Fruit fly (Drosophila melanogaster) whole organism, embryonic: ENCODE measurements around the gene Arpc1.
A peak's percentile ranks its signal among the peaks of the same experiment; 100 is the strongest.

Experiments used
- CG10209 ChIP-seq: fragments of 200-800 bp; sonication (Bioruptor generic); optimal IDR thresholded peaks from 3 replicates; lab custom pipeline; 2017; ENCODE audit warnings: missing biosample characterization, mild to moderate bottlenecking, missing genetic modification characterization, missing genetic modification reagents
- CG10267 ChIP-seq: fragments of 200-800 bp; sonication (Bioruptor generic); optimal IDR thresholded peaks from 2 replicates; lab custom pipeline; 2018; ENCODE audit warnings: missing biosample characterization, mild to moderate bottlenecking, missing genetic modification characterization, moderate library complexity
- CG10274 ChIP-seq: fragments of 200-800 bp; sonication (Bioruptor generic); optimal IDR thresholded peaks from 3 replicates; lab custom pipeline; 2017; ENCODE audit warnings: missing biosample characterization, mild to moderate bottlenecking, missing genetic modification characterization
- CG10959 ChIP-seq: fragments of 200-800 bp; sonication (Bioruptor generic); IDR thresholded peaks from 2 replicates; pipeline ENCODE4 v1.3.6; 2022; ENCODE audit warnings: missing biosample characterization, missing genetic modification characterization
- CG12659 ChIP-seq: fragments of 200-800 bp; sonication (Bioruptor generic); optimal IDR thresholded peaks from 3 replicates; lab custom pipeline; 2017; ENCODE audit warnings: mild to moderate bottlenecking, missing biosample characterization, missing genetic modification reagents, missing genetic modification characterization
- CG12769 ChIP-seq: fragments of 200-800 bp; sonication (Bioruptor generic); optimal IDR thresholded peaks from 2 replicates; lab custom pipeline; 2019; ENCODE audit warnings: missing biosample characterization, mild to moderate bottlenecking, missing genetic modification characterization, moderate library complexity
- CG13624 ChIP-seq: fragments of 200-800 bp; sonication (Bioruptor generic); optimal IDR thresholded peaks from 2 replicates; lab custom pipeline; 2016; ENCODE audit warnings: missing biosample characterization, missing genetic modification characterization
- CG15011 ChIP-seq: fragments of 200-800 bp; sonication (Bioruptor generic); optimal IDR thresholded peaks from 3 replicates; lab custom pipeline; 2018; ENCODE audit warnings: missing biosample characterization, mild to moderate bottlenecking, missing genetic modification characterization
- CG15601 ChIP-seq: fragments of 200-800 bp; sonication (Bioruptor generic); optimal IDR thresholded peaks from 3 replicates; lab custom pipeline; 2019; ENCODE audit warnings: missing biosample characterization, mild to moderate bottlenecking, missing genetic modification characterization, moderate library complexity
- CG1602 ChIP-seq: fragments of 200-800 bp; sonication (Bioruptor generic); optimal IDR thresholded peaks from 3 replicates; lab custom pipeline; 2016; ENCODE audit warnings: missing biosample characterization, missing genetic modification characterization
- CG17829 ChIP-seq: fragments of 200-800 bp; optimal IDR thresholded peaks from 2 replicates; lab custom pipeline; 2019; ENCODE audit warnings: missing biosample characterization, mild to moderate bottlenecking, missing genetic modification characterization, moderate library complexity
- CG17912 ChIP-seq: fragments of 200-800 bp; sonication (Bioruptor generic); optimal IDR thresholded peaks from 2 replicates; lab custom pipeline; 2018; ENCODE audit warnings: missing biosample characterization, mild to moderate bottlenecking, missing genetic modification characterization
- CG2199 ChIP-seq: fragments of 200-800 bp; sonication (Bioruptor generic); IDR thresholded peaks from 3 replicates; pipeline ENCODE4 v1.3.6; 2022; ENCODE audit warnings: missing biosample characterization, missing genetic modification characterization
- CG6654 ChIP-seq: fragments of 200-800 bp; sonication (Bioruptor generic); optimal IDR thresholded peaks from 2 replicates; lab custom pipeline; 2017; ENCODE audit warnings: missing biosample characterization, mild to moderate bottlenecking, missing genetic modification characterization
- CG7928 ChIP-seq: fragments of 200-800 bp; sonication (Bioruptor generic); optimal IDR thresholded peaks from 2 replicates; lab custom pipeline; 2017; ENCODE audit warnings: missing biosample characterization, mild to moderate bottlenecking, missing genetic modification characterization
- CG8944 ChIP-seq: fragments of 200-800 bp; sonication (Bioruptor generic); optimal IDR thresholded peaks from 3 replicates; lab custom pipeline; 2016; ENCODE audit warnings: missing biosample characterization, missing genetic modification characterization
- CTCF ChIP-seq: fragments of 200-800 bp; sonication (Bioruptor generic); optimal IDR thresholded peaks from 2 replicates; lab custom pipeline; 2017; ENCODE audit warnings: missing biosample characterization, mild to moderate bottlenecking, missing genetic modification characterization, moderate library complexity
- D ChIP-seq, 2 experiments: fragments of 200-800 bp in 1 of 2; fragments of >200 bp in 1 of 2; sonication (Bioruptor generic) in 1 of 2; optimal IDR thresholded peaks; 2 replicates in 1 of 2; 3 replicates in 1 of 2; lab custom pipeline; 2017; ENCODE audit warnings: mild to moderate bottlenecking in 1 of 2, missing biosample characterization in 1 of 2, missing genetic modification characterization in 1 of 2, missing genetic modification reagents in 1 of 2
- Ets97D ChIP-seq: fragments of 200-800 bp; sonication (Bioruptor generic); optimal IDR thresholded peaks from 3 replicates; lab custom pipeline; 2016; ENCODE audit warnings: missing biosample characterization, missing genetic modification characterization
- Fer2 ChIP-seq: fragments of 200-800 bp; sonication (Bioruptor generic); optimal IDR thresholded peaks from 2 replicates; lab custom pipeline; 2018; ENCODE audit warnings: missing biosample characterization, mild to moderate bottlenecking, missing genetic modification characterization, moderate library complexity
- GATAe ChIP-seq: fragments of 200-800 bp; sonication (Bioruptor generic); conservative IDR thresholded peaks from 2 replicates; pipeline ENCODE4 v1.3.6; 2022; ENCODE audit warnings: missing biosample characterization, missing genetic modification characterization
- Gug ChIP-seq: fragments of 200-800 bp; sonication (Bioruptor generic); IDR thresholded peaks from 4 replicates; pipeline ENCODE4 v1.3.6; 2022; ENCODE audit warnings: missing biosample characterization, missing genetic modification characterization
- Hr51 ChIP-seq, 2 experiments: fragments of 200-800 bp; sonication (Bioruptor generic); optimal IDR thresholded peaks; 2 replicates in 1 of 2; 3 replicates in 1 of 2; lab custom pipeline; 2016 to 2018; ENCODE audit warnings: missing biosample characterization in 2 of 2, missing genetic modification characterization in 2 of 2, mild to moderate bottlenecking in 1 of 2, moderate library complexity in 1 of 2
- Max ChIP-seq: fragments of 200-800 bp; sonication (Bioruptor generic); optimal IDR thresholded peaks from 2 replicates; lab custom pipeline; 2016; ENCODE audit warnings: missing biosample characterization, mild to moderate bottlenecking, missing genetic modification characterization
- Oaz ChIP-seq: fragments of 200-800 bp; sonication (Bioruptor generic); IDR thresholded peaks from 2 replicates; pipeline ENCODE4 v1.3.6; 2022; ENCODE audit warnings: missing biosample characterization, missing genetic modification characterization
- Pdp1 ChIP-seq, 2 experiments: fragments of 200-800 bp; sonication (Bioruptor generic); optimal IDR thresholded peaks; 3 replicates each; lab custom pipeline; 2016; ENCODE audit warnings: missing biosample characterization in 2 of 2, missing genetic modification characterization in 2 of 2, mild to moderate bottlenecking in 1 of 2, moderate library complexity in 1 of 2
- Ravus ChIP-seq: fragments of 200-800 bp; sonication (Bioruptor generic); IDR thresholded peaks from 2 replicates; pipeline ENCODE4 v1.3.6; 2022; ENCODE audit warnings: missing biosample characterization, missing genetic modification characterization
- Scr ChIP-seq: fragments of 200-800 bp; sonication (Bioruptor generic); IDR thresholded peaks from 2 replicates; pipeline ENCODE4 v1.3.6; 2022; ENCODE audit warnings: missing biosample characterization, missing genetic modification characterization; ENCODE audit not compliant: partially characterized antibody
- Side ChIP-seq: fragments of 200-800 bp; sonication (Bioruptor generic); optimal IDR thresholded peaks from 2 replicates; lab custom pipeline; 2016; ENCODE audit warnings: missing biosample characterization, missing genetic modification characterization
- ab ChIP-seq: fragments of 200-800 bp; sonication (Bioruptor generic); optimal IDR thresholded peaks from 2 replicates; lab custom pipeline; 2016; ENCODE audit warnings: missing biosample characterization, missing genetic modification characterization
- aop ChIP-seq: fragments of 200-800 bp; sonication (Bioruptor generic); IDR thresholded peaks from 2 replicates; pipeline ENCODE4 v1.3.6; 2022; ENCODE audit warnings: missing biosample characterization, missing genetic modification characterization
- br ChIP-seq: fragments of >200 bp; optimal IDR thresholded peaks from 2 replicates; lab custom pipeline; 2017
- chm ChIP-seq: fragments of 200-800 bp; sonication (Bioruptor generic); IDR thresholded peaks from 2 replicates; pipeline ENCODE4 v1.3.6; 2022; ENCODE audit warnings: missing biosample characterization, missing genetic modification characterization
- crc ChIP-seq: fragments of 200-800 bp; sonication (Bioruptor generic); optimal IDR thresholded peaks from 2 replicates; lab custom pipeline; 2016; ENCODE audit warnings: missing biosample characterization, missing genetic modification characterization
- cwo ChIP-seq: fragments of 200-800 bp; sonication (Bioruptor generic); optimal IDR thresholded peaks from 3 replicates; lab custom pipeline; 2017; ENCODE audit warnings: missing biosample characterization, missing genetic modification characterization, mild to moderate bottlenecking, moderate library complexity, missing genetic modification reagents
- fd3F ChIP-seq: fragments of 200-800 bp; sonication (Bioruptor generic); optimal IDR thresholded peaks from 2 replicates; lab custom pipeline; 2018; ENCODE audit warnings: missing biosample characterization, mild to moderate bottlenecking, missing genetic modification characterization, moderate library complexity
- ftz-f1 ChIP-seq: fragments of 200-800 bp; sonication (Bioruptor generic); optimal IDR thresholded peaks from 2 replicates; lab custom pipeline; 2016; ENCODE audit warnings: missing biosample characterization, missing genetic modification characterization
- kah ChIP-seq: fragments of 200-800 bp; sonication (Bioruptor generic); optimal IDR thresholded peaks from 2 replicates; lab custom pipeline; 2018; ENCODE audit warnings: missing biosample characterization, mild to moderate bottlenecking, missing genetic modification characterization
- kni ChIP-seq: fragments of 200-800 bp; sonication (Bioruptor generic); optimal IDR thresholded peaks from 3 replicates; lab custom pipeline; 2017; ENCODE audit warnings: mild to moderate bottlenecking, missing biosample characterization, missing genetic modification reagents, missing genetic modification characterization
- mam ChIP-seq: fragments of 200-800 bp; sonication (Bioruptor generic); optimal IDR thresholded peaks from 3 replicates; lab custom pipeline; 2016; ENCODE audit warnings: missing biosample characterization, missing genetic modification characterization
- mirr ChIP-seq: fragments of 200-800 bp; sonication (Bioruptor generic); optimal IDR thresholded peaks from 3 replicates; lab custom pipeline; 2018; ENCODE audit warnings: missing biosample characterization, mild to moderate bottlenecking, missing genetic modification characterization
- psq ChIP-seq: fragments of 200-800 bp; sonication (Bioruptor generic); optimal IDR thresholded peaks from 2 replicates; lab custom pipeline; 2017; ENCODE audit warnings: missing biosample characterization, missing genetic modification characterization
- salm ChIP-seq: fragments of 200-800 bp; sonication (Bioruptor generic); optimal IDR thresholded peaks from 2 replicates; lab custom pipeline; 2018; ENCODE audit warnings: missing biosample characterization, mild to moderate bottlenecking, missing genetic modification characterization
- scrt ChIP-seq: fragments of 200-800 bp; sonication (Bioruptor generic); optimal IDR thresholded peaks from 2 replicates; lab custom pipeline; 2018; ENCODE audit warnings: missing biosample characterization, mild to moderate bottlenecking, missing genetic modification characterization, moderate library complexity
- sna ChIP-seq: fragments of 200-800 bp; sonication (Bioruptor generic); IDR thresholded peaks from 2 replicates; pipeline ENCODE4 v1.3.6; 2022; ENCODE audit warnings: missing biosample characterization, missing genetic modification characterization; ENCODE audit not compliant: partially characterized antibody
- unpg ChIP-seq: fragments of 200-800 bp; sonication (Bioruptor generic); optimal IDR thresholded peaks from 3 replicates; lab custom pipeline; 2018; ENCODE audit warnings: missing biosample characterization, mild to moderate bottlenecking, missing genetic modification characterization, moderate library complexity
- wek ChIP-seq: fragments of 200-800 bp; sonication (Bioruptor generic); optimal IDR thresholded peaks from 3 replicates; lab custom pipeline; 2018; ENCODE audit warnings: missing biosample characterization, mild to moderate bottlenecking, missing genetic modification characterization, moderate library complexity
- z ChIP-seq: fragments of 200-800 bp; sonication (Bioruptor generic); IDR thresholded peaks from 3 replicates; pipeline ENCODE4 v1.3.6; 2022; ENCODE audit warnings: missing biosample characterization, missing genetic modification characterization

Arpc1 gene

dm6 chr2L:13841508-13841907 lies 12.0 kb upstream of the Arpc1 start, which contains the start of gene CG33307 (continued):
- no peak for TF ChIP-seq CG10209 (GFP tag; lab: Kevin White, UChicago)
- TF ChIP-seq crc (GFP tag; lab: Kevin White, UChicago), result no peak
- no peak for TF ChIP-seq CTCF (GFP tag; lab: Kevin White, UChicago)
- TF ChIP-seq aop (GFP tag; lab: Robert Waterston, UW), result no peak
- TF ChIP-seq CG13624 (GFP tag; lab: Kevin White, UChicago), result no peak
- peak; percentile 67 for TF ChIP-seq cwo (GFP tag; lab: Kevin White, UChicago)
- no peak for TF ChIP-seq Side (GFP tag; lab: Kevin White, UChicago)
- no peak for TF ChIP-seq CG15601 (tag; lab: Kevin White, UChicago)
- TF ChIP-seq Fer2 (tag; lab: Kevin White, UChicago), result no peak
- TF ChIP-seq Gug, result no peak
- TF ChIP-seq ab (GFP tag; lab: Kevin White, UChicago), result no peak
- TF ChIP-seq sna (GFP tag; lab: Robert Waterston, UW), result no peak
- TF ChIP-seq CG12769 (tag; lab: Kevin White, UChicago), result peak; percentile 21
- no peak for TF ChIP-seq Pdp1 (GFP tag; optimal IDR thresholded peaks at IDR 0.05; lab: Kevin White, UChicago)
- no peak for TF ChIP-seq CG8944 (GFP tag; lab: Kevin White, UChicago)
- TF ChIP-seq mirr (GFP tag; lab: Kevin White, UChicago), result peak; percentile 2
- no peak for TF ChIP-seq CG6654 (GFP tag; lab: Kevin White, UChicago)

dm6 chr2L:13839744-13840151 lies 10.2 kb upstream of the Arpc1 start:
- TF ChIP-seq CG2199 (GFP tag; lab: Robert Waterston, UW), result peak; percentile 74; the same call in 1 of the 3 replicates
- TF ChIP-seq CG10274 (GFP tag; lab: Kevin White, UChicago), result peak; percentile 23
- TF ChIP-seq Oaz (GFP tag; lab: Robert Waterston, UW), result peak; percentile 65; the same call in 1 of the 2 replicates
- TF ChIP-seq scrt (GFP tag; lab: Kevin White, UChicago), result peak; percentile 53
- TF ChIP-seq GATAe, result no peak
- peak; percentile 70 for TF ChIP-seq fd3F
- TF ChIP-seq Ets97D (GFP tag; lab: Kevin White, UChicago), result peak; percentile 57
- no peak for TF ChIP-seq Scr
- TF ChIP-seq psq (GFP tag; lab: Kevin White, UChicago), result peak; percentile 43
- TF ChIP-seq salm (tag; lab: Kevin White, UChicago), result peak; percentile 67
- no peak for TF ChIP-seq D (optimal IDR thresholded peaks at IDR 0.05; lab: Kevin White, UChicago)
- peak; percentile 69 for TF ChIP-seq D (GFP tag; optimal IDR thresholded peaks at IDR 0.05; lab: Kevin White, UChicago)
- no peak for TF ChIP-seq CG17912 (GFP tag; lab: Kevin White, UChicago)
- peak; percentile 91 for TF ChIP-seq Max (GFP tag; lab: Kevin White, UChicago)
- TF ChIP-seq kah, result peak; percentile 22
- peak; percentile 72 for TF ChIP-seq CG10267
- peak; percentile 23 to 88 for TF ChIP-seq Hr51 (GFP tag; optimal IDR thresholded peaks at IDR 0.05; lab: Kevin White, UChicago)
- TF ChIP-seq ftz-f1 (GFP tag; lab: Kevin White, UChicago), result no peak
- TF ChIP-seq Ravus (GFP tag; lab: Robert Waterston, UW), result peak; percentile 48
- TF ChIP-seq CG7928, result peak; percentile 8
- TF ChIP-seq CG12659 (GFP tag; lab: Kevin White, UChicago), result peak; percentile 88
- no peak for TF ChIP-seq br (lab: Kevin White, UChicago)
- TF ChIP-seq mam, result peak; percentile 79
- TF ChIP-seq wek (GFP tag; lab: Kevin White, UChicago), result peak; percentile 32
- peak; percentile 36; the same call in 1 of the 2 replicates for TF ChIP-seq CG10959 (GFP tag; lab: Robert Waterston, UW)
- peak; percentile 55; the same call in 1 of the 2 replicates for TF ChIP-seq chm (GFP tag; lab: Robert Waterston, UW)
- peak; percentile 89 for TF ChIP-seq CG15601 (tag; lab: Kevin White, UChicago)
- TF ChIP-seq z (GFP tag; lab: Robert Waterston, UW), result no peak
- peak; percentile 52 for TF ChIP-seq CG15011 (GFP tag; lab: Kevin White, UChicago)
- TF ChIP-seq CG1602 (GFP tag; lab: Kevin White, UChicago), result peak; percentile 82
- TF ChIP-seq mirr (GFP tag; lab: Kevin White, UChicago), result no peak
- no peak for TF ChIP-seq sna (GFP tag; lab: Robert Waterston, UW)
- TF ChIP-seq CG17829 (tag; lab: Kevin White, UChicago), result peak; percentile 84
- no peak for TF ChIP-seq kni
- TF ChIP-seq unpg, result peak; percentile 91
